Fruit fly (Drosophila melanogaster) whole organism, embryonic: ENCODE data around the gene CG33791.

Source experiments
- Abd-B ChIP-seq: fragments of 200-800 bp; sonication (Bioruptor generic); optimal IDR thresholded peaks from 2 replicates; lab custom pipeline; 2018; ENCODE audit warnings: missing biosample characterization, mild to moderate bottlenecking, missing genetic modification characterization, moderate library complexity
- Ada2b ChIP-seq: fragments of 200-800 bp; sonication (Bioruptor generic); IDR thresholded peaks from 2 replicates; pipeline ENCODE4 v1.3.6; 2022; ENCODE audit warnings: missing biosample characterization, missing genetic modification characterization
- CG10209 ChIP-seq: fragments of 200-800 bp; sonication (Bioruptor generic); optimal IDR thresholded peaks from 3 replicates; lab custom pipeline; 2017; ENCODE audit warnings: missing biosample characterization, mild to moderate bottlenecking, missing genetic modification characterization, missing genetic modification reagents
- CG10431 ChIP-seq: fragments of 200-800 bp; sonication (Bioruptor generic); optimal IDR thresholded peaks from 3 replicates; lab custom pipeline; 2018; ENCODE audit warnings: missing biosample characterization, mild to moderate bottlenecking, missing genetic modification characterization
- CG10462 ChIP-seq: fragments of 200-800 bp; sonication (Bioruptor generic); optimal IDR thresholded peaks from 2 replicates; lab custom pipeline; 2016; ENCODE audit warnings: missing biosample characterization, missing genetic modification characterization
- CG10543 ChIP-seq: fragments of 200-800 bp; sonication (Bioruptor generic); optimal IDR thresholded peaks from 3 replicates; lab custom pipeline; 2017; ENCODE audit warnings: missing biosample characterization, mild to moderate bottlenecking, missing genetic modification characterization, moderate library complexity
- CG14860 ChIP-seq: fragments of 200-800 bp; sonication (Bioruptor generic); IDR thresholded peaks from 3 replicates; pipeline ENCODE4 v1.3.6; 2022; ENCODE audit warnings: missing biosample characterization, missing genetic modification characterization; ENCODE audit not compliant: partially characterized antibody
- CG14965 ChIP-seq: fragments of 200-800 bp; sonication (Bioruptor generic); optimal IDR thresholded peaks from 2 replicates; lab custom pipeline; 2016; ENCODE audit warnings: missing biosample characterization, missing genetic modification characterization, borderline replicate concordance
- CG1529 ChIP-seq: fragments of 200-800 bp; sonication (Bioruptor generic); optimal IDR thresholded peaks from 3 replicates; lab custom pipeline; 2018; ENCODE audit warnings: missing biosample characterization, missing genetic modification characterization
- CG17359 ChIP-seq: fragments of 200-800 bp; sonication (Bioruptor generic); optimal IDR thresholded peaks from 3 replicates; lab custom pipeline; 2018; ENCODE audit warnings: missing biosample characterization, mild to moderate bottlenecking, missing genetic modification characterization, moderate library complexity
- CG18476 ChIP-seq: fragments of 200-800 bp; sonication (Bioruptor generic); optimal IDR thresholded peaks from 2 replicates; lab custom pipeline; 2016; ENCODE audit warnings: missing biosample characterization, mild to moderate bottlenecking, missing genetic modification characterization
- CG30403 ChIP-seq: fragments of 200-800 bp; sonication (Bioruptor generic); optimal IDR thresholded peaks from 3 replicates; lab custom pipeline; 2016; ENCODE audit warnings: missing biosample characterization, missing genetic modification characterization
- CG32532 ChIP-seq: fragments of 200-800 bp; sonication (Bioruptor generic); IDR thresholded peaks from 2 replicates; pipeline ENCODE4 v1.3.6; 2022; ENCODE audit warnings: missing biosample characterization, missing genetic modification characterization
- CG4360 ChIP-seq: fragments of 200-800 bp; sonication (Bioruptor generic); IDR thresholded peaks from 2 replicates; pipeline ENCODE4 v1.3.6; 2022; ENCODE audit warnings: missing biosample characterization, missing genetic modification characterization
- CG6654 ChIP-seq: fragments of 200-800 bp; sonication (Bioruptor generic); optimal IDR thresholded peaks from 2 replicates; lab custom pipeline; 2017; ENCODE audit warnings: missing biosample characterization, mild to moderate bottlenecking, missing genetic modification characterization
- CG6813 ChIP-seq: fragments of 200-800 bp; sonication (Bioruptor generic); optimal IDR thresholded peaks from 2 replicates; lab custom pipeline; 2017; ENCODE audit warnings: missing biosample characterization, missing genetic modification characterization, mild to moderate bottlenecking, moderate library complexity, missing genetic modification reagents
- CG7372 ChIP-seq: fragments of 200-800 bp; sonication (Bioruptor generic); IDR thresholded peaks from 2 replicates; pipeline ENCODE4 v1.3.6; 2022; ENCODE audit warnings: missing biosample characterization, missing genetic modification characterization
- CG7556 ChIP-seq: fragments of 200-800 bp; sonication (Bioruptor generic); optimal IDR thresholded peaks from 2 replicates; lab custom pipeline; 2017; ENCODE audit warnings: missing biosample characterization, mild to moderate bottlenecking, missing genetic modification characterization
- CG7987 ChIP-seq: fragments of 200-800 bp; sonication (Bioruptor generic); optimal IDR thresholded peaks from 2 replicates; lab custom pipeline; 2018; ENCODE audit warnings: missing biosample characterization, mild to moderate bottlenecking, missing genetic modification characterization, moderate library complexity
- CG8281 ChIP-seq: fragments of 200-800 bp; sonication (Bioruptor generic); optimal IDR thresholded peaks from 2 replicates; lab custom pipeline; 2018; ENCODE audit warnings: missing biosample characterization, mild to moderate bottlenecking, missing genetic modification characterization, moderate library complexity
- CG8359 ChIP-seq: fragments of 200-800 bp; sonication (Bioruptor generic); optimal IDR thresholded peaks from 2 replicates; lab custom pipeline; 2017; ENCODE audit warnings: missing biosample characterization, mild to moderate bottlenecking, missing genetic modification characterization, borderline replicate concordance
- CG8765 ChIP-seq: fragments of 200-800 bp; sonication (Bioruptor generic); IDR thresholded peaks from 2 replicates; pipeline ENCODE4 v1.3.6; 2022; ENCODE audit warnings: missing biosample characterization, missing genetic modification characterization
- CG9932 ChIP-seq: fragments of 200-800 bp; sonication (Bioruptor generic); IDR thresholded peaks from 2 replicates; pipeline ENCODE4 v1.3.6; 2022; ENCODE audit warnings: missing biosample characterization, missing genetic modification characterization
- Eip74EF ChIP-seq, 2 experiments: fragments of 200-800 bp in 1 of 2; fragments of >200 bp in 1 of 2; sonication (Bioruptor generic) in 1 of 2; optimal IDR thresholded peaks; 2 replicates each; lab custom pipeline; 2017 to 2019; ENCODE audit warnings: missing biosample characterization in 2 of 2, missing genetic modification characterization in 2 of 2, mild to moderate bottlenecking in 1 of 2, moderate library complexity in 1 of 2
- Ets65A ChIP-seq: fragments of 200-800 bp; sonication (Bioruptor generic); peaks from one replicate; lab custom pipeline; 2016; ENCODE audit warnings: missing biosample characterization, missing genetic modification characterization
- Fer2 ChIP-seq: fragments of 200-800 bp; sonication (Bioruptor generic); optimal IDR thresholded peaks from 2 replicates; lab custom pipeline; 2018; ENCODE audit warnings: missing biosample characterization, mild to moderate bottlenecking, missing genetic modification characterization, moderate library complexity
- Hsf ChIP-seq: fragments of 200-800 bp; sonication (Bioruptor generic); optimal IDR thresholded peaks from 3 replicates; lab custom pipeline; 2016; ENCODE audit warnings: missing biosample characterization, missing genetic modification characterization
- Lim3 ChIP-seq: fragments of 200-800 bp; sonication (Bioruptor generic); IDR thresholded peaks from 2 replicates; pipeline ENCODE4 v1.3.6; 2022; ENCODE audit warnings: missing biosample characterization, missing genetic modification characterization
- Oaz ChIP-seq: fragments of 200-800 bp; sonication (Bioruptor generic); IDR thresholded peaks from 2 replicates; pipeline ENCODE4 v1.3.6; 2022; ENCODE audit warnings: missing biosample characterization, missing genetic modification characterization
- Sry-δ ChIP-seq: fragments of 200-800 bp; sonication (Bioruptor generic); optimal IDR thresholded peaks from 2 replicates; lab custom pipeline; 2016; ENCODE audit warnings: missing biosample characterization, missing genetic modification characterization
- Stat92E ChIP-seq, 3 experiments: fragments of >200 bp in 2 of 3; fragments of 200-800 bp in 1 of 3; sonication (Bioruptor generic) in 1 of 3; optimal IDR thresholded peaks; 2 replicates each; lab custom pipeline; 2017 to 2019; ENCODE audit warnings: missing biosample characterization in 3 of 3, missing genetic modification characterization in 3 of 3, mild to moderate bottlenecking in 1 of 3, moderate library complexity in 1 of 3
- abd-A ChIP-seq: fragments of 200-800 bp; sonication (Bioruptor generic); optimal IDR thresholded peaks from 3 replicates; lab custom pipeline; 2019; ENCODE audit warnings: missing biosample characterization, mild to moderate bottlenecking, missing genetic modification characterization, moderate library complexity
- ara ChIP-seq: fragments of 200-800 bp; sonication (Bioruptor generic); IDR thresholded peaks from 2 replicates; pipeline ENCODE4 v1.3.6; 2022; ENCODE audit warnings: missing biosample characterization, missing genetic modification characterization
- az2 ChIP-seq: fragments of 200-800 bp; sonication (Bioruptor generic); optimal IDR thresholded peaks from 3 replicates; lab custom pipeline; 2016; ENCODE audit warnings: missing biosample characterization, missing genetic modification characterization
- ems ChIP-seq: fragments of 200-800 bp; sonication (Bioruptor generic); optimal IDR thresholded peaks from 3 replicates; lab custom pipeline; 2016; ENCODE audit warnings: missing biosample characterization, missing genetic modification characterization
- eyg ChIP-seq: fragments of 200-800 bp; sonication (Bioruptor generic); optimal IDR thresholded peaks from 3 replicates; lab custom pipeline; 2016; ENCODE audit warnings: missing biosample characterization, missing genetic modification characterization
- fd102C ChIP-seq: fragments of 200-800 bp; sonication (Bioruptor generic); optimal IDR thresholded peaks from 2 replicates; lab custom pipeline; 2018; ENCODE audit warnings: missing biosample characterization, mild to moderate bottlenecking, missing genetic modification characterization, moderate library complexity
- fu2 ChIP-seq: fragments of 200-800 bp; sonication (Bioruptor generic); optimal IDR thresholded peaks from 2 replicates; lab custom pipeline; 2016; ENCODE audit warnings: missing biosample characterization, missing genetic modification characterization
- gce ChIP-seq: fragments of 200-800 bp; sonication (Bioruptor generic); IDR thresholded peaks from 3 replicates; pipeline ENCODE4 v1.3.6; 2022; ENCODE audit warnings: missing biosample characterization, missing genetic modification characterization
- grau ChIP-seq: fragments of 200-800 bp; optimal IDR thresholded peaks from 3 replicates; lab custom pipeline; 2019; ENCODE audit warnings: missing biosample characterization, mild to moderate bottlenecking, missing genetic modification characterization, moderate library complexity
- grn ChIP-seq: fragments of 200-800 bp; sonication (Bioruptor generic); optimal IDR thresholded peaks from 3 replicates; lab custom pipeline; 2017; ENCODE audit warnings: missing biosample characterization, missing genetic modification characterization
- kah ChIP-seq: fragments of 200-800 bp; sonication (Bioruptor generic); optimal IDR thresholded peaks from 2 replicates; lab custom pipeline; 2018; ENCODE audit warnings: missing biosample characterization, mild to moderate bottlenecking, missing genetic modification characterization
- klu ChIP-seq: fragments of 200-800 bp; sonication (Bioruptor generic); IDR thresholded peaks from 2 replicates; pipeline ENCODE4 v1.3.6; 2022; ENCODE audit warnings: missing biosample characterization, missing genetic modification characterization
- nerfin-1 ChIP-seq: fragments of 200-800 bp; sonication (Bioruptor generic); optimal IDR thresholded peaks from 3 replicates; lab custom pipeline; 2019; ENCODE audit warnings: missing biosample characterization, mild to moderate bottlenecking, missing genetic modification characterization, moderate library complexity
- pho ChIP-seq: fragments of 200-800 bp; sonication (Bioruptor generic); optimal IDR thresholded peaks from 2 replicates; lab custom pipeline; 2016; ENCODE audit warnings: missing biosample characterization, missing genetic modification characterization
- pum ChIP-seq: fragments of 200-800 bp; sonication (Bioruptor generic); optimal IDR thresholded peaks from 2 replicates; lab custom pipeline; 2016; ENCODE audit warnings: missing biosample characterization, missing genetic modification characterization
- slbo ChIP-seq: fragments of 200-800 bp; sonication (Bioruptor generic); IDR thresholded peaks from 2 replicates; pipeline ENCODE4 v1.3.6; 2022; ENCODE audit warnings: missing biosample characterization, missing genetic modification characterization
- so ChIP-seq: fragments of 200-800 bp; sonication (Bioruptor generic); IDR thresholded peaks from 3 replicates; pipeline ENCODE4 v1.3.6; 2022; ENCODE audit warnings: missing biosample characterization, missing genetic modification characterization
- trem ChIP-seq: fragments of 200-800 bp; optimal IDR thresholded peaks from 3 replicates; lab custom pipeline; 2019; ENCODE audit warnings: missing biosample characterization, mild to moderate bottlenecking, missing genetic modification characterization, moderate library complexity

The CG33791 gene

dm6 chr3L:1644920-1645567 lies 42.3 kb downstream of the CG33791 start, which contains the start of the genes alphaCOP and CG13919 (continued):
- TF ChIP-seq CG7987 (GFP tag; lab: Kevin White, UChicago) (peak; percentile 86), abd-A (tag; lab: Kevin White, UChicago) (no peak), gce (peak; percentile 95), grn (GFP tag; lab: Kevin White, UChicago) (peak; percentile 85), Eip74EF (GFP tag; optimal IDR thresholded peaks at IDR 0.05; lab: Kevin White, UChicago) (peak in 1 of 2 experiments; percentile 96), CG6654 (GFP tag; lab: Kevin White, UChicago) (peak; percentile 69), klu (GFP tag; lab: Robert Waterston, UW) (peak; percentile 89), CG18476 (GFP tag; lab: Kevin White, UChicago) (peak; percentile 95), grau (peak; percentile 96), CG6813 (peak; percentile 75), Fer2 (tag; lab: Kevin White, UChicago) (peak; percentile 89), CG30403 (GFP tag; lab: Kevin White, UChicago) (peak; percentile 98), Oaz (GFP tag; lab: Robert Waterston, UW) (peak; percentile 98), fd102C (GFP tag; lab: Kevin White, UChicago) (peak; percentile 80), CG10431 (GFP tag; lab: Kevin White, UChicago) (peak; percentile 83), kah (GFP tag; lab: Kevin White, UChicago) (peak; percentile 83), CG8359 (peak; percentile 79), CG14860 (GFP tag; lab: Robert Waterston, UW) (no peak), pum (GFP tag; lab: Kevin White, UChicago) (peak; percentile 91), slbo (GFP tag; lab: Robert Waterston, UW) (peak; percentile 99), nerfin-1 (peak; percentile 93), trem (peak; percentile 92), Ets65A (GFP tag; lab: Kevin White, UChicago) (peak; percentile 99), Sry-δ (GFP tag; lab: Kevin White, UChicago) (peak; percentile 54), CG14965 (peak; percentile 47), CG4360 (peak; percentile 76), Lim3 (GFP tag; lab: Robert Waterston, UW) (peak; percentile 92), CG8281 (tag; lab: Kevin White, UChicago) (peak; percentile 82), ems (GFP tag; lab: Kevin White, UChicago) (peak; percentile 96), CG7372 (GFP tag; lab: Robert Waterston, UW) (peak; percentile 97), CG10462 (GFP tag; lab: Kevin White, UChicago) (peak; percentile 97), CG8765 (GFP tag; lab: Robert Waterston, UW) (peak; percentile 94), Ada2b (GFP tag; lab: Robert Waterston, UW) (peak; percentile 89), CG1529 (GFP tag; lab: Kevin White, UChicago) (peak; percentile 95), CG17359 (tag; lab: Kevin White, UChicago) (peak; percentile 95), CG10543 (peak; percentile 90), CG9932 (peak; percentile 99), fu2 (peak; percentile 84), Hsf (GFP tag; lab: Kevin White, UChicago) (peak; percentile 97), CG10209 (peak; percentile 96), az2 (peak; percentile 98), CG32532 (GFP tag; lab: Robert Waterston, UW) (peak; percentile 97), so (GFP tag; lab: Robert Waterston, UW) (peak; percentile 97), ara (GFP tag; lab: Robert Waterston, UW) (peak; percentile 96), pho (peak; percentile 93), Stat92E (GFP tag; optimal IDR thresholded peaks at IDR 0.05; lab: Kevin White, UChicago) (peak in 1 of 3 experiments; percentile 98), eyg (GFP tag; lab: Kevin White, UChicago) (peak; percentile 83), Abd-B (GFP tag; lab: Kevin White, UChicago) (peak; percentile 97), CG7556 (GFP tag; lab: Kevin White, UChicago) (peak; percentile 94)
